Fruit fly (Drosophila melanogaster) Kc167 (cell line): ENCODE results near the gene CG32147.

Experiments used
- Myc ChIP-seq: fragments of >200 bp; optimal IDR thresholded peaks from 2 replicates; lab custom pipeline; 2017; ENCODE audit warnings: missing external identifiers
- Sin3A ChIP-seq: fragments of >200 bp; optimal IDR thresholded peaks from 2 replicates; lab custom pipeline; 2018; ENCODE audit warnings: missing external identifiers

DNA sequence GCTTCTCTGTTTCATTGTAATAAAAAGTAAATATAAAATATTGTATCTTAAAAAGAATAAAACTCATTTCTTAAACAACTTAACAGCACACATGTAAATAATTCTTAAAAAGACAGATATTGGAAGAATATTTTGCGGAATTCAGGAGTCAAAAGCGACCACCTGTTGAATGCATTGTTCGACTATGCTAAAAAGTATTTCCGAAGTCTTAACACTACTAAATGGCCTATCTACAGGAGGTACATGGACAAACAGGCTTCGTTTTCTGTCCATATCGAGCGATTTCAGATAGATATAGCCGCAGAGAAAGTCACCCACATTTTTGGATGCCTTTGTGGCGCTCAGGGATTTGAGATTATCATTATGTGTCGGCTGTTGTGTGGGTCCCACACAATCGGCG is 751 bp downstream of the CG32147 start:
- no peak for TF ChIP-seq Sin3A (lab: Kevin White, UChicago)
- no peak for TF ChIP-seq Myc (lab: Kevin White, UChicago)
